Fruit fly (Drosophila melanogaster) whole organism, prepupa: ENCODE results near the gene TotB.

Experiments
- CG10669 ChIP-seq: fragments of 200-800 bp; sonication (Bioruptor generic); optimal IDR thresholded peaks from 3 replicates; lab custom pipeline; 2018; ENCODE audit warnings: missing biosample characterization, mild to moderate bottlenecking, missing genetic modification characterization, moderate library complexity
- CG11902 ChIP-seq: fragments of 200-800 bp; sonication (Bioruptor generic); optimal IDR thresholded peaks from 3 replicates; lab custom pipeline; 2016; ENCODE audit warnings: missing biosample characterization, missing genetic modification characterization
- CG15336 ChIP-seq: fragments of 200-800 bp; sonication (Bioruptor generic); IDR thresholded peaks from 2 replicates; pipeline ENCODE4 v1.3.6; 2022; ENCODE audit warnings: missing biosample characterization, missing genetic modification characterization
- CG16779 ChIP-seq: fragments of 200-800 bp; sonication (Bioruptor generic); optimal IDR thresholded peaks from 3 replicates; lab custom pipeline; 2017; ENCODE audit warnings: missing biosample characterization, mild to moderate bottlenecking, missing genetic modification characterization
- CG31627 ChIP-seq: fragments of 200-800 bp; sonication (Bioruptor generic); optimal IDR thresholded peaks from 3 replicates; lab custom pipeline; 2016; ENCODE audit warnings: missing biosample characterization, missing genetic modification characterization
- CG32006 ChIP-seq: fragments of 200-800 bp; sonication (Bioruptor generic); optimal IDR thresholded peaks from 3 replicates; lab custom pipeline; 2017; ENCODE audit warnings: missing biosample characterization, mild to moderate bottlenecking, missing genetic modification characterization
- CG6276 ChIP-seq: fragments of 200-800 bp; sonication (Bioruptor generic); optimal IDR thresholded peaks from 2 replicates; lab custom pipeline; 2017; ENCODE audit warnings: missing biosample characterization, mild to moderate bottlenecking, missing genetic modification characterization
- CG6792 ChIP-seq: fragments of 200-800 bp; sonication (Bioruptor generic); optimal IDR thresholded peaks from 3 replicates; lab custom pipeline; 2016; ENCODE audit warnings: missing biosample characterization, missing genetic modification characterization
- CG6854 ChIP-seq: fragments of 200-800 bp; sonication (Bioruptor generic); optimal IDR thresholded peaks from 2 replicates; lab custom pipeline; 2017; ENCODE audit warnings: missing biosample characterization, mild to moderate bottlenecking, missing genetic modification characterization
- CG7368 ChIP-seq: fragments of 200-800 bp; sonication (Bioruptor generic); optimal IDR thresholded peaks from 3 replicates; lab custom pipeline; 2016; ENCODE audit warnings: missing biosample characterization, missing genetic modification characterization
- CG8119 ChIP-seq: fragments of 200-800 bp; sonication (Bioruptor generic); IDR thresholded peaks from 3 replicates; pipeline ENCODE4 v1.3.6; 2022; ENCODE audit warnings: missing biosample characterization, missing genetic modification characterization
- Eip75B ChIP-seq: fragments of 200-800 bp; sonication (Bioruptor generic); optimal IDR thresholded peaks from 3 replicates; lab custom pipeline; 2016; ENCODE audit warnings: missing biosample characterization, missing genetic modification characterization
- Eip78C ChIP-seq: fragments of 200-800 bp; sonication (Bioruptor generic); peaks from one replicate; lab custom pipeline; 2016; ENCODE audit warnings: missing biosample characterization, missing genetic modification characterization
- Eip93F ChIP-seq: fragments of 200-800 bp; sonication (Bioruptor generic); optimal IDR thresholded peaks from 2 replicates; lab custom pipeline; 2016; ENCODE audit warnings: missing biosample characterization, mild to moderate bottlenecking, missing genetic modification characterization
- Hr39 ChIP-seq: fragments of 200-800 bp; sonication (Bioruptor generic); optimal IDR thresholded peaks from 2 replicates; lab custom pipeline; 2016; ENCODE audit warnings: missing biosample characterization, missing genetic modification characterization
- Hr4 ChIP-seq: fragments of 200-800 bp; sonication (Bioruptor generic); optimal IDR thresholded peaks from 3 replicates; lab custom pipeline; 2016; ENCODE audit warnings: missing biosample characterization, missing genetic modification characterization
- Lpt ChIP-seq: fragments of 200-800 bp; sonication (Bioruptor generic); optimal IDR thresholded peaks from 3 replicates; lab custom pipeline; 2016; ENCODE audit warnings: missing biosample characterization, missing genetic modification characterization
- Met ChIP-seq: fragments of 200-800 bp; sonication (Bioruptor generic); optimal IDR thresholded peaks from 3 replicates; lab custom pipeline; 2016; ENCODE audit warnings: missing biosample characterization, missing genetic modification characterization
- Smox ChIP-seq: fragments of 200-800 bp; sonication (Bioruptor generic); optimal IDR thresholded peaks from 3 replicates; lab custom pipeline; 2016; ENCODE audit warnings: missing biosample characterization, missing genetic modification characterization
- Sox14 ChIP-seq: fragments of 200-800 bp; sonication (Bioruptor generic); optimal IDR thresholded peaks from 3 replicates; lab custom pipeline; 2016; ENCODE audit warnings: missing biosample characterization, missing genetic modification characterization
- Sox15 ChIP-seq: fragments of 200-800 bp; sonication (Bioruptor generic); optimal IDR thresholded peaks from 3 replicates; lab custom pipeline; 2016; ENCODE audit warnings: missing biosample characterization, missing genetic modification characterization
- dac ChIP-seq: fragments of 200-800 bp; sonication (Bioruptor generic); optimal IDR thresholded peaks from 2 replicates; lab custom pipeline; 2017; ENCODE audit warnings: missing biosample characterization, mild to moderate bottlenecking, missing genetic modification characterization
- eg ChIP-seq: fragments of 200-800 bp; sonication (Bioruptor generic); IDR thresholded peaks from 3 replicates; pipeline ENCODE4 v1.3.6; 2022; ENCODE audit warnings: missing biosample characterization, missing genetic modification characterization
- fkh ChIP-seq: fragments of 200-800 bp; sonication (Bioruptor generic); optimal IDR thresholded peaks from 3 replicates; lab custom pipeline; 2017; ENCODE audit warnings: missing biosample characterization, mild to moderate bottlenecking, missing genetic modification characterization, moderate library complexity
- lz ChIP-seq: fragments of 200-800 bp; sonication (Bioruptor generic); optimal IDR thresholded peaks from 3 replicates; lab custom pipeline; 2016; ENCODE audit warnings: missing biosample characterization, missing genetic modification characterization
- pdm3 ChIP-seq: fragments of 200-800 bp; sonication (Bioruptor generic); optimal IDR thresholded peaks from 3 replicates; lab custom pipeline; 2016; ENCODE audit warnings: missing biosample characterization, missing genetic modification characterization
- salr ChIP-seq, 2 experiments: fragments of 200-800 bp; sonication (Bioruptor generic); optimal IDR thresholded peaks; 3 replicates each; lab custom pipeline; 2016 to 2018; ENCODE audit warnings: missing biosample characterization in 2 of 2, missing genetic modification characterization in 2 of 2, mild to moderate bottlenecking in 1 of 2
- spab ChIP-seq: fragments of 200-800 bp; sonication (Bioruptor generic); optimal IDR thresholded peaks from 2 replicates; lab custom pipeline; 2017; ENCODE audit warnings: missing biosample characterization, mild to moderate bottlenecking, missing genetic modification characterization, missing genetic modification reagents
- ss ChIP-seq, 2 experiments: fragments of 200-800 bp; sonication (Bioruptor generic); optimal IDR thresholded peaks; 2 replicates in 1 of 2; 3 replicates in 1 of 2; lab custom pipeline; 2017 to 2018; ENCODE audit warnings: mild to moderate bottlenecking in 2 of 2, missing biosample characterization in 2 of 2, missing genetic modification characterization in 2 of 2, moderate library complexity in 1 of 2
- svp ChIP-seq: fragments of 200-800 bp; sonication (Bioruptor generic); peaks from one replicate; lab custom pipeline; 2016; ENCODE audit warnings: missing biosample characterization, missing genetic modification characterization
- topi ChIP-seq: fragments of 200-800 bp; sonication (Bioruptor generic); optimal IDR thresholded peaks from 3 replicates; lab custom pipeline; 2016; ENCODE audit warnings: missing biosample characterization, missing genetic modification characterization
- vri ChIP-seq: fragments of 200-800 bp; sonication (Bioruptor generic); optimal IDR thresholded peaks from 3 replicates; lab custom pipeline; 2016; ENCODE audit warnings: missing biosample characterization, mild to moderate bottlenecking, missing genetic modification characterization

Gene TotB

DNA sequence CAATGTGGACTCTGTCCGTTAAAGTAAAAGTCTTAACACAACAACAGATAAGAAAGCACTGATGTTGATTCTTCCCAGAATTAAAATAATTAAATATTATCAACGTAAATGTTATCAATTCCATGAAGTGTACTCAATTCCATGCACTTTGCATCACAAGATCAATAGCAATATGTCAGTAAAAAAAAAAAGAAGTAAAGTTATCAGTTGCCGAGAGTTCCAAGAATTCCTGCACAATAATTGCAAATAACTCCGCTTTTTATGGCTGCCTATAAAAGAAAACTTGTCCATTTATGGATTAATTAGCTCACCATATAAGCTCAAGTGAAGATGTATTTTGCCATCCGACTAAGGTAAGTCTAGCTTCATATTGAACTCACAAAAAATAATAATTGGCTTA lies 3.7 kb downstream of the TotB start, which contains the start of gene TotZ:
TSS of gene TotZ (plus strand) at position 301 of the 400 bp plus-strand sequence.
- TF ChIP-seq svp (GFP tag; lab: Kevin White, UChicago), result peak; percentile 86
- TF ChIP-seq Sox15, result no peak

DNA sequence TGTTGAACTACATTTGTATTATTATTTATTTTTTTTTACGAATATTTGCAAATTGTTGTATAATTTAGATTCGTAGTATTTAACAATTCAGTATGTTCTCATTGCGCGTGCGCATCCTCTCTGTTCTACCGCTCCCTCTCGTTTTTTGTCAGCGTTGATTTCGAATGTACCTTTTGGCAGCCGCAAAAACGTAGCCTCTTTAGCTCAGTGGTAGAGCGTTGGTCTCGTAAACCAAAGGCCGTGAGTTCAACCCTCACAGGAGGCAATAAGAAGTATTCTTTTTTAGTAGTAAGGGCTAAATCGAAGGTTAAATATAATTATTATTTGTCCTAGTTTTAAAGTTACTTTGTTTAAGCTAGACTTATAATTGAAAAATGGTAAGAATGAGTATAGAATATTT lies 16.8 kb downstream of the TotB start:
- TF ChIP-seq Eip78C, result peak; percentile 49
- no peak for TF ChIP-seq vri (GFP tag; lab: Kevin White, UChicago)
- no peak for TF ChIP-seq Met (GFP tag; lab: Kevin White, UChicago)
- no peak for TF ChIP-seq CG11902 (GFP tag; lab: Kevin White, UChicago)
- TF ChIP-seq CG6276 (GFP tag; lab: Kevin White, UChicago), result no peak
- no peak for TF ChIP-seq CG8119 (GFP tag; lab: Robert Waterston, UW)
- no peak for TF ChIP-seq Lpt (GFP tag; lab: Kevin White, UChicago)
- no peak for TF ChIP-seq CG16779 (tag; lab: Kevin White, UChicago)
- TF ChIP-seq dac (GFP tag; lab: Kevin White, UChicago), result no peak

DNA sequence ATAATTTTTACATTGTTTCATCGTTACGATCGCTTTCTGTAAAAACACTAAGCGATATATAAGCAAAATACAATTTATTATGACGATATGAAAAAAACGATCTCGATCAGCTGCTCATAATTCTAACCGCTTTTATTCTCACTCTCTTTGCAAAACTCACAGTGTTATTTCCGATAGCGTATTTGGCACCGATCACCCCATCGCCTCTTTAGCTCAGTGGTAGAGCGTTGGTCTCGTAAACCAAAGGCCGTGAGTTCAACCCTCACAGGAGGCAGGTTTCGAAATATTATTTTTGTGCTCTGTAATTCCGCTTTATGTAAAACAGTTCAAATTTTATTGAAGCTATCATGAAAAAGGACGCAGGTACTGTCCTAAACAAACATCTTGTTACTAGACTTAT lies 17.2 kb downstream of the TotB start:
- TF ChIP-seq CG8119 (GFP tag; lab: Robert Waterston, UW), result no peak
- peak; percentile 73 for TF ChIP-seq svp (GFP tag; lab: Kevin White, UChicago)

DNA sequence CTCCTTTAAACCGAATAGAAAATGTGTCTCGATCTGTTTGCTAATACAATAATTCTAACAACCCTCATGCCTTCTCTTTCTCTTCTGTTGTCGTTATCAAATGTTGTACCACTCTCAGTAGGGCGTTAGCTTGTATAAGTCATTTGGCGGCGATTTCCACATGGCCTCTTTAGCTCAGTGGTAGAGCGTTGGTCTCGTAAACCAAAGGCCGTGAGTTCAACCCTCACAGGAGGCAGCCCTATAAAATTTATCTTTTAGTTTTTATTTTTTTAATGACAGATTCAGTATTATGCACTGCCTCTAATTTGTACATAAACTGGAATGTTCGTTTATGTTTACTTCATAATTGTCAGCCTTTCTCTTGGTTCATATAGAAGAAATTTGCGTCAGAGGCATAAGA lies 17.8 kb downstream of the TotB start:
- TF ChIP-seq fkh (GFP tag; lab: Kevin White, UChicago) (peak; percentile 8), CG10669 (GFP tag; lab: Kevin White, UChicago) (no peak)

DNA sequence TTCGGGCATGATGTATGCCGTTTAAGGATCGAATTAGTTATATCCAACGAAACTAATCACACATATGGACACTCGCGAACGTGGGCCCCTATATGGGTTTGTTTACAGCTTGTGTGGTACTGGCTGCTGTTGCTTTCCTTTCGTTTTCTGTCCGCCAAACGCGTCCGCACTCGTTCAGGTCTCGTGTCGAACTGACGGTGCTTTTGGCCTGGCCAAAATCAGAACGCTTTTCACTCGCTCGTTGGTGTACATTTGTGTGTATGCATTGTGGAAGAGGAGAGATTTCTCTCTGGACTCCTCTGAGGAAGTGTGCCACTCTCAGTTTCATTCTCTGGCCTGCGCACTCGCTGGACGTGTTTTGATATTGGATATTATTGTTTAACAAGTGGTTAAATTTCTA lies 23.4 kb downstream of the TotB start, which contains the start of gene Ktl:
TSS of gene Ktl (minus strand) at position 193 of the 400 bp plus-strand sequence.
- no peak for TF ChIP-seq CG7368
- TF ChIP-seq CG16779 (tag; lab: Kevin White, UChicago), result no peak
- TF ChIP-seq salr (GFP tag; optimal IDR thresholded peaks at IDR 0.05; lab: Kevin White, UChicago), result no peak

DNA sequence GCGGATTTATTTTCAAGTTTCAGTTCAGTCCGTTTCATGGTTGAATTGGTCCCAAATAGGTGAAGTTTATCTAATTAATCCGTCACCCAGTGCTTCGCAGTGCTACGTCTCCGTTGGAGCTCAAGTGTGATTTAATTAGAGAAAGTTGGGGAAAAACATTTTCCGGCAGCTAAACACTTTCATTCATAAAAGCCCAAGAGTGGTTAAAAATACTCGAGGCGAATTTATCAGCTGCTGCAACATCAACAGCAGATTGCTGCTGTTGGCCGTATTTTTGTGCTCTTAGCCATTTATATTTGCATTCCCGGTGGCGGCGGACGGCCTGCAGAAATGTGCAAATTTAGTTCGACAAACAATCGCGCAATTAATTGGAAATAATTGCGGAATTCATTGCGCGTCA lies 27.9 kb downstream of the TotB start, which contains the start of gene Grik:
TSS of gene Grik (plus strand) at position 301 of the 400 bp plus-strand sequence.
- TF ChIP-seq CG6276 (GFP tag; lab: Kevin White, UChicago) (no peak), CG10669 (GFP tag; lab: Kevin White, UChicago) (no peak), dac (GFP tag; lab: Kevin White, UChicago) (no peak), pdm3 (no peak), CG31627 (GFP tag; lab: Kevin White, UChicago) (no peak), CG6792 (GFP tag; lab: Kevin White, UChicago) (no peak), CG6854 (GFP tag; lab: Kevin White, UChicago) (no peak), Eip93F (no peak), Sox14 (GFP tag; lab: Kevin White, UChicago) (no peak), ss (GFP tag; optimal IDR thresholded peaks at IDR 0.05; lab: Kevin White, UChicago) (no peak)

DNA sequence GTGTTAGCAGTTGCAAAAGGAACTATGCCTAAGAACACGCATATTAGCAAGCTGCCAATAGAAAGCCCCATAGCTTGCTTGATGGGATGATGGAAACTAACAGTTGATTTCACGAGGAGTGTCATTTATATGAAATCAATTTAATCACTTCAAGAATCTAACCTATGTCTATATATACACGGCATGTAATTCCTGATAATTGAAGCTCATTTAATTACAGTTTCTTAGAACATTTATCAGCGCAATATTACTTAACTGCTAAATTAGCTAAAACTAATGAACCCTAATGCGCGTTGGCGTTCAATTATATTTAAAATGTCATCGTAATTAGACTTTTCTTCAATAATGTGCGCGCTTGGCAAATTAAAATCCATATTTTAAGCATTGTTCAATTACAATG lies 31.7 kb downstream of the TotB start, which contains the start of gene TotX:
TSS of gene TotX (minus strand) at position 101 of the 400 bp plus-strand sequence.
- TF ChIP-seq CG15336 (GFP tag; lab: Robert Waterston, UW), result no peak
- no peak for TF ChIP-seq lz
- no peak for TF ChIP-seq eg (GFP tag; lab: Robert Waterston, UW)
- TF ChIP-seq Sox14 (GFP tag; lab: Kevin White, UChicago), result no peak
- TF ChIP-seq Lpt (GFP tag; lab: Kevin White, UChicago), result no peak
- no peak for TF ChIP-seq Eip75B (GFP tag; lab: Kevin White, UChicago)
- TF ChIP-seq spab, result no peak
- TF ChIP-seq CG7368, result no peak
- no peak for TF ChIP-seq Hr4 (GFP tag; lab: Kevin White, UChicago)
- TF ChIP-seq Smox (GFP tag; lab: Kevin White, UChicago), result no peak
- no peak for TF ChIP-seq ss (GFP tag; optimal IDR thresholded peaks at IDR 0.05; lab: Kevin White, UChicago)
- TF ChIP-seq pdm3, result no peak
- TF ChIP-seq CG6854 (GFP tag; lab: Kevin White, UChicago), result no peak
- TF ChIP-seq Eip93F, result no peak
- TF ChIP-seq Hr39 (GFP tag; lab: Kevin White, UChicago), result no peak
- TF ChIP-seq topi (GFP tag; lab: Kevin White, UChicago), result no peak
- TF ChIP-seq CG32006, result no peak
